Fruit fly (Drosophila melanogaster): ENCODE data around the gene CG7231.

DNA sequence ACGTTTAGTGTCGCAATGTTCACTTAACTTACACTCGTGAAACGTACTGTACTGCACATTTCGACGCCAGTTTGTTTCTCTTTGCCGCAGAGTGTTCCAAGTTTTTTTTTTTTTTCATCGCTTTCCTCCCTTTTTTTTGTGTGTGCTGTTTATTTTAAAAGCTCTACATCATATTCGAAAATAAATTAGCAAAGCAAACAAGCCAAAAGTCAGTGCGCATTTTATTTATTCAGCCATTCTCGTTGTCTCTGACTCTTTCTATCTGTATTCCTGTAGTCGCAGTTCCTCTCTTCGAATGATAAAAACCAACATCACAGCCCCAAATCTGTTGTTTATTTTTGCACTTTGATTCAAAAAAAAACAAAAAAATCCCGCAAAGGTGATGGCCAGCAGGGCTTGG lies 29.2 kb upstream of the CG7231 start:
- TF ChIP-seq CG6808 (GFP tag; optimal IDR thresholded peaks at IDR 0.05) (no peak), Eip93F (GFP tag; optimal IDR thresholded peaks at IDR 0.05) (no peak), Blimp-1 (GFP tag; optimal IDR thresholded peaks at IDR 0.05) (no peak), eg (GFP tag; IDR thresholded peaks at IDR 0.05) (no peak), vri (GFP tag; optimal IDR thresholded peaks at IDR 0.05) (peak; percentile 22), Eip75B (GFP tag; optimal IDR thresholded peaks at IDR 0.05) (no peak), Hr39 (GFP tag; optimal IDR thresholded peaks at IDR 0.05) (no peak), CG10631 (GFP tag; optimal IDR thresholded peaks at IDR 0.05) (no peak)
